Worm (Caenorhabditis elegans) whole organism, L2 larva: Measurements from ENCODE around the gene mip-2.

Experiments used
- C34F6.9 ChIP-seq: fragments of 150-350 bp; optimal IDR thresholded peaks from 2 replicates; lab custom pipeline; 2014; ENCODE audit warnings: missing biosample characterization, missing genetic modification characterization
- F13H6.1 ChIP-seq: sonication (generic microtip); optimal IDR thresholded peaks from 2 replicates; lab custom pipeline; 2016; ENCODE audit warnings: missing genetic modification characterization, missing compliant biosample characterization
- R02D3.7 ChIP-seq: fragments of 150-350 bp; optimal IDR thresholded peaks from 2 replicates; lab custom pipeline; 2014; ENCODE audit warnings: missing biosample characterization, missing genetic modification characterization
- ZK546.5 ChIP-seq: sonication (generic microtip); optimal IDR thresholded peaks from 2 replicates; lab custom pipeline; 2017; ENCODE audit warnings: missing biosample characterization, missing genetic modification characterization
- alr-1 ChIP-seq: fragments of 150-350 bp; optimal IDR thresholded peaks from 2 replicates; lab custom pipeline; 2014; ENCODE audit warnings: missing biosample characterization, missing genetic modification characterization
- aly-2 ChIP-seq: fragments of 150-350 bp; optimal IDR thresholded peaks from 2 replicates; lab custom pipeline; 2014; ENCODE audit warnings: missing biosample characterization, missing genetic modification characterization
- ama-1 ChIP-seq: fragments of 150-350 bp; optimal IDR thresholded peaks from 2 replicates; lab custom pipeline; 2018; ENCODE audit warnings: inconsistent platforms
- blmp-1 ChIP-seq: sonication (generic microtip); optimal IDR thresholded peaks from 2 replicates; lab custom pipeline; 2017; ENCODE audit warnings: missing genetic modification characterization, mild to moderate bottlenecking, missing compliant biosample characterization, antibody characterized with exemption, moderate library complexity; ENCODE audit not compliant: insufficient read depth
- ceh-16 ChIP-seq: fragments of 150-350 bp; optimal IDR thresholded peaks from 2 replicates; lab custom pipeline; 2014; ENCODE audit warnings: missing biosample characterization, missing genetic modification characterization
- ceh-82 ChIP-seq: fragments of 150-350 bp; optimal IDR thresholded peaks from 2 replicates; lab custom pipeline; 2014; ENCODE audit warnings: missing biosample characterization, missing genetic modification characterization
- crh-2 ChIP-seq: sonication (generic microtip); optimal IDR thresholded peaks from 2 replicates; lab custom pipeline; 2017; ENCODE audit warnings: missing biosample characterization, missing genetic modification characterization
- dmd-4 ChIP-seq: sonication (generic microtip); optimal IDR thresholded peaks from 2 replicates; lab custom pipeline; 2017; ENCODE audit warnings: missing biosample characterization, missing genetic modification characterization
- egl-27 ChIP-seq: sonication (generic microtip); optimal IDR thresholded peaks from 3 replicates; lab custom pipeline; 2017; ENCODE audit warnings: missing biosample characterization, missing genetic modification reagents, missing genetic modification characterization
- elt-1 ChIP-seq: fragments of 150-350 bp; optimal IDR thresholded peaks from 2 replicates; lab custom pipeline; 2014; ENCODE audit warnings: missing biosample characterization, missing genetic modification characterization
- elt-3 ChIP-seq: sonication (generic microtip); optimal IDR thresholded peaks from 2 replicates; lab custom pipeline; 2017; ENCODE audit warnings: missing biosample characterization, missing genetic modification characterization
- fos-1 ChIP-seq: fragments of 150-350 bp; optimal IDR thresholded peaks from 2 replicates; lab custom pipeline; 2014; ENCODE audit warnings: missing biosample characterization, missing genetic modification characterization
- gmeb-1 ChIP-seq: fragments of 150-350 bp; optimal IDR thresholded peaks from 2 replicates; lab custom pipeline; 2014; ENCODE audit warnings: missing biosample characterization, missing genetic modification characterization
- lin-11 ChIP-seq: fragments of 150-350 bp; sonication (generic microtip); optimal IDR thresholded peaks from 2 replicates; lab custom pipeline; 2014; ENCODE audit warnings: missing biosample characterization, missing genetic modification characterization, inconsistent platforms, mixed read lengths
- lin-13 ChIP-seq: fragments of 150-350 bp; optimal IDR thresholded peaks from 2 replicates; lab custom pipeline; 2014; ENCODE audit warnings: missing biosample characterization, missing genetic modification reagents, missing genetic modification characterization
- lin-39 ChIP-seq: fragments of 150-350 bp; optimal IDR thresholded peaks from 2 replicates; lab custom pipeline; 2014; ENCODE audit warnings: missing biosample characterization, missing genetic modification reagents, missing genetic modification characterization
- lsy-2 ChIP-seq, 2 experiments: fragments of 150-350 bp in 1 of 2; sonication (generic microtip) in 1 of 2; optimal IDR thresholded peaks; 2 replicates each; lab custom pipeline; 2014 to 2017; ENCODE audit warnings: missing biosample characterization in 2 of 2, missing genetic modification characterization in 2 of 2
- mab-5 ChIP-seq: fragments of 150-350 bp; optimal IDR thresholded peaks from 2 replicates; lab custom pipeline; 2014; ENCODE audit warnings: missing biosample characterization, missing genetic modification characterization
- mbf-1 ChIP-seq: sonication (generic microtip); optimal IDR thresholded peaks from 2 replicates; lab custom pipeline; 2017; ENCODE audit warnings: missing biosample characterization, missing genetic modification characterization
- nhr-11 ChIP-seq: fragments of 150-350 bp; optimal IDR thresholded peaks from 2 replicates; lab custom pipeline; 2014; ENCODE audit warnings: missing biosample characterization, missing genetic modification characterization
- nhr-12 ChIP-seq: fragments of 150-350 bp; optimal IDR thresholded peaks from 2 replicates; lab custom pipeline; 2014; ENCODE audit warnings: missing biosample characterization, missing genetic modification characterization
- nhr-129 ChIP-seq: fragments of 150-350 bp; optimal IDR thresholded peaks from 2 replicates; lab custom pipeline; 2014; ENCODE audit warnings: missing biosample characterization, missing genetic modification characterization
- nhr-21 ChIP-seq: fragments of 150-350 bp; optimal IDR thresholded peaks from 2 replicates; lab custom pipeline; 2014; ENCODE audit warnings: missing biosample characterization, missing genetic modification characterization
- nhr-237 ChIP-seq: fragments of 150-350 bp; optimal IDR thresholded peaks from 2 replicates; lab custom pipeline; 2014; ENCODE audit warnings: missing biosample characterization, missing genetic modification characterization
- nhr-25 ChIP-seq: fragments of 150-350 bp; sonication (generic microtip); optimal IDR thresholded peaks from 3 replicates; lab custom pipeline; 2014; ENCODE audit warnings: missing biosample characterization, missing genetic modification characterization
- nhr-6 ChIP-seq: fragments of 150-350 bp; optimal IDR thresholded peaks from 2 replicates; lab custom pipeline; 2014; ENCODE audit warnings: missing biosample characterization, missing genetic modification characterization
- peb-1 ChIP-seq: fragments of 150-350 bp; optimal IDR thresholded peaks from 2 replicates; lab custom pipeline; 2014; ENCODE audit warnings: missing biosample characterization, missing genetic modification characterization
- sem-4 ChIP-seq: fragments of 150-350 bp; optimal IDR thresholded peaks from 2 replicates; lab custom pipeline; 2014; ENCODE audit warnings: missing biosample characterization, missing genetic modification reagents, missing genetic modification characterization
- sma-3 ChIP-seq: sonication (generic microtip); optimal IDR thresholded peaks from 2 replicates; lab custom pipeline; 2016; ENCODE audit warnings: missing genetic modification reagents, missing genetic modification characterization, missing compliant biosample characterization
- sma-9 ChIP-seq, 2 experiments: fragments of 150-350 bp in 1 of 2; sonication (generic microtip) in 1 of 2; optimal IDR thresholded peaks; 2 replicates each; lab custom pipeline; 2014 to 2016; ENCODE audit warnings: missing genetic modification characterization in 2 of 2, mild to moderate bottlenecking in 1 of 2, missing biosample characterization in 1 of 2, missing compliant biosample characterization in 1 of 2, missing genetic modification reagents in 1 of 2, moderate library complexity in 1 of 2
- snpc-4 ChIP-seq: fragments of 150-350 bp; optimal IDR thresholded peaks from 2 replicates; lab custom pipeline; 2014; ENCODE audit warnings: missing biosample characterization, missing genetic modification characterization
- unc-39 ChIP-seq: fragments of 150-350 bp; optimal IDR thresholded peaks from 2 replicates; lab custom pipeline; 2014; ENCODE audit warnings: missing biosample characterization, missing genetic modification characterization
- unc-55 ChIP-seq: fragments of 150-350 bp; sonication (generic microtip); optimal IDR thresholded peaks from 3 replicates; lab custom pipeline; 2014; ENCODE audit warnings: missing biosample characterization, missing genetic modification reagents, missing genetic modification characterization
- unc-62 ChIP-seq: fragments of 150-350 bp; optimal IDR thresholded peaks from 2 replicates; lab custom pipeline; 2014; ENCODE audit warnings: missing biosample characterization, missing genetic modification reagents, missing genetic modification characterization
- ztf-1 ChIP-seq: fragments of 200-800 bp; sonication (Bioruptor generic); conservative IDR thresholded peaks from 2 replicates; pipeline ENCODE4 v1.3.6; 2022; ENCODE audit warnings: missing genetic modification characterization, missing compliant biosample characterization
- ztf-4 ChIP-seq: fragments of 150-350 bp; optimal IDR thresholded peaks from 2 replicates; lab custom pipeline; 2014; ENCODE audit warnings: missing biosample characterization, missing genetic modification characterization

Gene mip-2

DNA sequence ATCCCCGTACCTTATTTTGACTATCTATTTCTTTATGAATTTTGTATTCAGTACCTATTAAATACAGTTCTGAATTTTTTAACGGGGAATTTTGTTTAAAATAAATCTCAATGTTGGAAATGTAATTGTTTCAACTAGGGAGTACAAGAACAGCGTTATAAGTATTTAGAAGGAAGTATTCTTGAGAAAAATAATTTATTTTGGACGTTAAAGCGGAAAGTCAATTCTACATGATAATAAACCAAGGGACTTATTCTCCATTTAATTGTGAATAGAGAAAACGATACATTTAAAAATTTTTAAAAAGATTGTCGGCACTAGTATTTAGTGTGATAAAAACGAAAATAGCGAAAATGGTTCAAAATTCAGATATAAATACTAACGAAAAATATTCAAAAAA, 2.6 kb downstream of the mip-2 start:
- no peak for TF ChIP-seq nhr-237 (tag; lab: Kevin White, UChicago)
- TF ChIP-seq nhr-25 (tag; lab: Kevin White, UChicago) = no peak
- no peak for TF ChIP-seq unc-62 (GFP tag; lab: Kevin White, UChicago)
- no peak for TF ChIP-seq ztf-1 (GFP tag; lab: Robert Waterston, UW)
- TF ChIP-seq nhr-21 = no peak
- no peak for TF ChIP-seq F13H6.1 (tag; lab: Kevin White, UChicago)
- TF ChIP-seq alr-1 (tag; lab: Kevin White, UChicago) = no peak
- TF ChIP-seq sma-3 (GFP tag; lab: Kevin White, UChicago) = no peak
- no peak for TF ChIP-seq ZK546.5 (tag; lab: Kevin White, UChicago)
- no peak for TF ChIP-seq ama-1 (lab: Kevin White, UChicago)
- no peak for TF ChIP-seq lin-13
- no peak for TF ChIP-seq mbf-1
- TF ChIP-seq R02D3.7 (tag; lab: Kevin White, UChicago) = no peak
- no peak for TF ChIP-seq C34F6.9 (tag; lab: Kevin White, UChicago)
- no peak for TF ChIP-seq blmp-1 (tag; lab: Kevin White, UChicago)
- no peak for TF ChIP-seq ceh-16
- TF ChIP-seq peb-1 (tag; lab: Kevin White, UChicago) = no peak

DNA sequence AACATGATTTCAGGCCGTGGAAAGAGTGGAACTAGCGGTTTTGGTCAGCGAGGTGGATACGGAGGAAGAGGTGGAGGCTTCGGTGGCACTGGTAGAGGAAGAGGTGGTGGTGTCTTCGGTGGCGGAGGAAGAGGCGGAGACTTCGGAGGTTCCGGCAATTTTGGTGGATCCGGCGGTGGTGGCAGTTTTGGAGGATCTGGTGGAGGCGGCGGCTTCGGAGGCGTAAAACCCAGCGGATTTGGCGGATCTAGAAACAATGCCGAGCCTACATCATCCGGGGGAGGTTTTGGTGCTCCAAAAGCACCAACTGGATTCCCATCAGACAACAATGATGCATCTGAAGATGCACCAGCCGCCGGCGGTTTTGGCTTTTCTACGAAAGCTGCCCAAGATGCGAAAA, 3.4 kb downstream of the mip-2 start:
- no peak for TF ChIP-seq sem-4 (tag; lab: Kevin White, UChicago)
- TF ChIP-seq C34F6.9 (tag; lab: Kevin White, UChicago) = no peak
- TF ChIP-seq unc-39 (tag; lab: Kevin White, UChicago) = no peak
- no peak for TF ChIP-seq lin-39
- TF ChIP-seq, all 48 proteins: peak for 0

DNA sequence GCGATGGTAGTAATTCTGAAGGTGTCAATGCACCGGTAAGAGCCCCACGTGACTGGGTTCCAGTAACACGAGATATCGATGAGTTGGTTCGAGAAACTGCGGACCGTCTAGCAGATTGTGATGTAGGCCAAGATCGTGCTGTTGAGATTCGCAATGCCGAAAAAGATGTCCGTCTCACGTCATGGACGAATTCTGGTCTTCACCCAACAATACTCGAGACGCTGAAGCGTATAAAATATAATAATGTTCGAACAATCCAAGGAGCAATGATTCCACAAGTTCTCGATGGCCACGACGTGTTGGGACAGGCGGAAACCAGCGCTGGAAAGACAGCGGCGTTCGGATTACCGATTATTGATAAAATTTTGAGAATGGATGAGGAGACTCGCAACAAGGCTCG, 5.3 kb downstream of the mip-2 start:
- no peak for TF ChIP-seq aly-2 (tag; lab: Kevin White, UChicago)
- TF ChIP-seq ama-1 (lab: Kevin White, UChicago) = no peak
- TF ChIP-seq nhr-25 (tag; lab: Kevin White, UChicago) = no peak
- no peak for TF ChIP-seq sma-9 (GFP tag; optimal IDR thresholded peaks at IDR 0.05; lab: Kevin White, UChicago)
- TF ChIP-seq sma-9 (tag; optimal IDR thresholded peaks at IDR 0.05; lab: Kevin White, UChicago) = no peak
- TF ChIP-seq lin-11 (tag; lab: Kevin White, UChicago) = no peak
- no peak for TF ChIP-seq peb-1 (tag; lab: Kevin White, UChicago)
- TF ChIP-seq nhr-11 (tag; lab: Kevin White, UChicago) = no peak
- no peak for TF ChIP-seq R02D3.7 (tag; lab: Kevin White, UChicago)
- TF ChIP-seq elt-3 (tag; lab: Kevin White, UChicago) = no peak
- TF ChIP-seq mbf-1 = no peak
- TF ChIP-seq ceh-82 = no peak
- TF ChIP-seq ZK546.5 (tag; lab: Kevin White, UChicago) = no peak

DNA sequence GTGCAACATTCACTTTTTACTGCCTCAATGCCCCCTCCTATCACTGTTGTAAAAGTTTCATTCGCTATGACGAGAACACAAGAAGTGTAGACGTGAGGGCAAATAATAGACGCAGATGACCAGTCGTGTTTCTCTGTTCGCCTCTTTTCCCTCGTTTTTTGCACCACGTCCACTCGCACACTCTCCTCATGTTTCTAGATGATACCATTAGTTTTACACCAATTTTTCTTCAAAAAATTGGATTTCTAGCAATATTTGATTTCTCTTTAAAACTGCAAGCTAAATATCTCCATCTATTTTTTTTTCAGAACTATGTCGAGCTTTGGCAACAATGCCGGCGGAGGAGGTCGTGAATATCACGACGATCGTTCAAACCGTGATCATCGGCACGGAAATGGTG, 6.7 kb downstream of the mip-2 start, which contains the start of gene rde-12:
Gene rde-12, plus strand, starts transcription at position 301 of the 400 bp plus-strand sequence.
- TF ChIP-seq dmd-4 (tag; lab: Kevin White, UChicago) (no peak), fos-1 (tag; lab: Kevin White, UChicago) (peak; percentile 40)

DNA sequence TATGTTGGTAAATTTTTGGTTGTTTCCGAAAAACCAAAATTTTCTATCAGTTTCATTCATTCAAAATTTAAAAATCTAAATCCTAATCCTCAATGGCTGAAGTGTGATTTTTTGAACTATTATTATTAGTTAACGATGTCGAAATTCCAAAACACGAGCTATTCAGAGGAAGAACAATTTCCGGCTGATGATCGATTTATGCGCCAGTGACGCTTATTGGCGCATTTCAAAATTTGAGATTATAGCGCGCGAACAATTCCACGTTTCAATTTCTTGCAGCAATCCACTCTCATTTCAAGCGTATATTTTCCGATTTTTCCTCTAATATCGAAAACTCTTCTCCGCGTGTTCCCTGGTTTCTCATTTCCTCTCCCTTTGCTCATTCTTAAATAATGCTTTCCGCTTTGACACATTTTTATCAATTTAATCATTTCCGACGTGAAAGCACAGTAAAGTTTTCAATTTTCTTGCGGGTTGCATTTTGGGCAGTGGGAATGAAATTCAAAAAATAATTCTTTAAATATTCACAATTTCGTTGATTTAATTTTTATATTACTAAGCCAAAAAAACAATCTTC, 7.3 kb downstream of the mip-2 start:
- TF ChIP-seq elt-1 (tag; lab: Kevin White, UChicago) = no peak
- TF ChIP-seq nhr-25 (tag; lab: Kevin White, UChicago) = peak; percentile 7
- TF ChIP-seq fos-1 (tag; lab: Kevin White, UChicago) = peak; percentile 36
- TF ChIP-seq dmd-4 (tag; lab: Kevin White, UChicago) = no peak
- TF ChIP-seq nhr-129 (tag; lab: Kevin White, UChicago) = peak; percentile 10
- TF ChIP-seq C34F6.9 (tag; lab: Kevin White, UChicago) = peak; percentile 26
- peak; percentile 1 for TF ChIP-seq sma-9 (GFP tag; optimal IDR thresholded peaks at IDR 0.05; lab: Kevin White, UChicago)
- no peak for TF ChIP-seq sma-9 (tag; optimal IDR thresholded peaks at IDR 0.05; lab: Kevin White, UChicago)
- TF ChIP-seq snpc-4 (tag; lab: Kevin White, UChicago) = no peak
- no peak for TF ChIP-seq alr-1 (tag; lab: Kevin White, UChicago)
- TF ChIP-seq unc-55 (GFP tag; lab: Kevin White, UChicago) = peak; percentile 62
- TF ChIP-seq gmeb-1 (tag; lab: Kevin White, UChicago) = peak; percentile 35
- no peak for TF ChIP-seq ztf-4 (tag; lab: Kevin White, UChicago)
- TF ChIP-seq elt-3 (tag; lab: Kevin White, UChicago) = no peak
- TF ChIP-seq nhr-11 (tag; lab: Kevin White, UChicago) = no peak
- no peak for TF ChIP-seq mab-5 (tag; lab: Kevin White, UChicago)
- no peak for TF ChIP-seq ceh-16
- TF ChIP-seq crh-2 = peak; percentile 22
- no peak for TF ChIP-seq nhr-6
- TF ChIP-seq unc-62 (GFP tag; lab: Kevin White, UChicago) = no peak
- peak; percentile 22 for TF ChIP-seq sma-3 (GFP tag; lab: Kevin White, UChicago)
- TF ChIP-seq egl-27 (tag; lab: Kevin White, UChicago) = no peak
- TF ChIP-seq nhr-237 (tag; lab: Kevin White, UChicago) = no peak
- TF ChIP-seq ama-1 (lab: Kevin White, UChicago) = peak; percentile 27
- no peak for TF ChIP-seq R02D3.7 (tag; lab: Kevin White, UChicago)
- TF ChIP-seq nhr-12 (tag; lab: Kevin White, UChicago) = no peak
- TF ChIP-seq sem-4 (tag; lab: Kevin White, UChicago) = peak; percentile 10
- no peak for TF ChIP-seq aly-2 (tag; lab: Kevin White, UChicago)
- TF ChIP-seq lsy-2 (tag; optimal IDR thresholded peaks at IDR 0.05; lab: Kevin White, UChicago) = peak in 1 of 2 experiments; percentile 48
